Fruit fly (Drosophila melanogaster): Measurements from ENCODE around the gene Myo28B1.

The Myo28B1 gene

DNA sequence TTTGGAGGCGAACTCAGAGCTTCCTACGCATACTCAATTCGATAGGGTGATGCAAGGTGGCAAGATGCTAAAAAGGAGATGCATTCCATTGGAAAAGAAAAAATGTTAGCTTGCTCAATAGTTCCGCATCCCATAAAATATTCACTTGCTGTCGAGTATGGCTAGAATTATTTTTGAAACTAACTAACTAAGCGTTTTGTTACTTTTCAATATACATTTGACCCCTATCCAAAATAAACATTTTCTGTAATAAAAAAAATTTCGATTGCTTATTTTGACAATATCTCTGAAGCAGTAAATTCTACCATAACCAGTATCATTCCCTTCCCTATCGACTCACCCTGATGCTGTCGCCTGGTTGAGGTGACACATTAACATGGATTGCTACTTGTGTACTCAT is 37.7 kb downstream of the Myo28B1 start (continued):
- TF ChIP-seq CG6276 (GFP tag; optimal IDR thresholded peaks at IDR 0.05), result peak; percentile 34
- peak; percentile 74 for TF ChIP-seq dsx (GFP tag; optimal IDR thresholded peaks at IDR 0.05; ENCODE audit: poor library complexity, severe bottlenecking)
- TF ChIP-seq Sox102F (GFP tag; optimal IDR thresholded peaks at IDR 0.05), result peak; percentile 86
- TF ChIP-seq CG7368 (GFP tag; optimal IDR thresholded peaks at IDR 0.05), result peak; percentile 73
- TF ChIP-seq fkh (GFP tag; optimal IDR thresholded peaks at IDR 0.05), result no peak
- TF ChIP-seq Lpt (GFP tag; optimal IDR thresholded peaks at IDR 0.05), result peak; percentile 50
- peak; percentile 84 for TF ChIP-seq CG3032 (tag; optimal IDR thresholded peaks at IDR 0.05)
- TF ChIP-seq vri (GFP tag; optimal IDR thresholded peaks at IDR 0.05), result peak; percentile 75
- peak; percentile 80 for TF ChIP-seq achi (GFP tag; optimal IDR thresholded peaks at IDR 0.05)
- TF ChIP-seq cyc (GFP tag; optimal IDR thresholded peaks at IDR 0.05), result peak; percentile 63
- peak; percentile 77 for TF ChIP-seq CG32006 (GFP tag; optimal IDR thresholded peaks at IDR 0.05)
- peak; percentile 60; the same call in 2 of the 3 replicates for TF ChIP-seq CG6163 (GFP tag; IDR thresholded peaks at IDR 0.05)
- TF ChIP-seq fd85E (GFP tag; optimal IDR thresholded peaks at IDR 0.05), result peak; percentile 24
- peak; percentile 31 for TF ChIP-seq Blimp-1 (GFP tag; optimal IDR thresholded peaks at IDR 0.05)
- peak; percentile 80 for TF ChIP-seq fd59A (GFP tag; optimal IDR thresholded peaks at IDR 0.05)
- TF ChIP-seq CG11762 (GFP tag; optimal IDR thresholded peaks at IDR 0.05; ENCODE audit: insufficient read depth), result peak; percentile 76

DNA sequence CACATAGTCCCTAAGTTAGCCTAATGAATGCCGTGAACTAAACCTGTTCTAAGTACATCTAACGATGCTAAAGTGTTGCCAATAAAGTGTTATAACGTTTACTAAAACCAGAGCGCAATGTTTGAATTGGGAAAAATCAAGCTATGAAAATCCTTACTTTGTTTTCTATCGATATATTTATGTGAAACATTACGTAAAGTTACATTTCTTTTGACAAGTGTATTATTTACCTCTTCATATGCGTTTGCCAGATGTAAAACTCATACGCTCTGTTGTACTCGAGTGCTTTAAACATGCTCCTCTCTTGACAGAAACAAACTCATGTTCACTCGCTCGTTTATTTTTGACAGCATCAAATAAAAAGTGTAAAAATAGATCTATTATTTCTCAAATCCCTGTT is 44.7 kb downstream of the Myo28B1 start, which contains the start of gene Ntl:
Gene Ntl (plus strand): TSS at position 301 of the 400 bp plus-strand sequence.
- TF ChIP-seq CG10669 (GFP tag; optimal IDR thresholded peaks at IDR 0.05) (no peak), esn (GFP tag; optimal IDR thresholded peaks at IDR 0.05) (no peak), CG32006 (GFP tag; optimal IDR thresholded peaks at IDR 0.05) (no peak), CG16779 (tag; optimal IDR thresholded peaks at IDR 0.05) (no peak), ss (GFP tag; optimal IDR thresholded peaks at IDR 0.05) (no peak), fkh (GFP tag; optimal IDR thresholded peaks at IDR 0.05) (no peak), CG6792 (GFP tag; optimal IDR thresholded peaks at IDR 0.05) (no peak), CG8119 (GFP tag; IDR thresholded peaks at IDR 0.05) (no peak)

DNA sequence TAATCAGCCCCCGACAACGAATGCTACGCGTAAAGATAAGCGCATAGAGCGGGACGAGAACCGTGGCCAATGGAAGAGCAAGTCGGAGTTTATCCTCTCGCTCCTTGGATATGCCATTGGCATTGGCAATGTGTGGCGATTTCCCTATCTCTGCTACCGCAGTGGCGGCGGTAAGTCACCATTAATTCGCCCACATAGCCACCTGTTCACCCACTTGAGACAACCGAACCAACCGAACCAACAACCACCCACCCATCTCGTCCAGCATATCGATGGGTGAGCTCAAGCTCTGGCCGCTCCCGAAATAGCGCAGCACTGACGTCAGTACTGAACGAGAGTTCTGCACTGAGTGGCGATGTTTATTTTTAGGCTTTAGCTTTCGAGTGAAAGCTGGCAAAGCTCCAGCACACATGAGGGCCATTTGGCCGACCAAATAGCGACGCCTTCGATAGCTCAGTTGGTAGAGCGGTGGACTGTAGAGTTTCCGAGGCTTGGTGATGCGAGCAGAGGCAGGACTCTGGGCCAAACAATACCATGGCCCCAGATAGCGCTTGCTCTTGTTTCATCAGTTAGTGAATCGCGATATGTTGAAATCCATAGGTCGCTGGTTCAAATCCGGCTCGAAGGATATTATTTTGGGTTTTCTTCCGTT is 45.3 kb downstream of the Myo28B1 start:
- no peak for TF ChIP-seq CG11294 (GFP tag; IDR thresholded peaks at IDR 0.05)
- TF ChIP-seq svp (GFP tag), result peak; percentile 63
- no peak for TF ChIP-seq Blimp-1 (GFP tag; optimal IDR thresholded peaks at IDR 0.05)
- no peak for TF ChIP-seq CG34406 (GFP tag; optimal IDR thresholded peaks at IDR 0.05)

DNA sequence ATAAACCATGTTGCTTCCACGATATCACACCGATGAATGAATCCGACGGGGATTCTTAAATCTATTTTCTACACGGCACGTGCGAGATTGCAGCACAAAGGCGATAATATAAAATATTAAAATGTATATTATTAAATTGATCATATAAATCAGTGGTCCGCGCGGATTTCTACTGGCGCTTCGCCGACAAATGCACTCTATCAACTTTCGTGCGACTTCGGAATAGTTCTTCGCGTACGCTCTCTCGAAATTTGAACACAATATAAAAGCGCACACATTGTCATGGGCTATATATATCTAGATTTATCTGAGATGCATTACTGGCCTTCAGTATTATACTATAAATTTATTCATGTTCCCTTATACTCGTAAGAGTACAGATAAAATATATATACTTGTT is 50.7 kb downstream of the Myo28B1 start, which contains the start of gene CG33296:
Gene CG33296 (minus strand): TSS at position 101 of the 400 bp plus-strand sequence.
- no peak for TF ChIP-seq CG4318 (GFP tag; optimal IDR thresholded peaks at IDR 0.05)
- TF ChIP-seq fd85E (GFP tag; optimal IDR thresholded peaks at IDR 0.05), result no peak
- TF ChIP-seq CG10669 (GFP tag; optimal IDR thresholded peaks at IDR 0.05), result no peak
- no peak for TF ChIP-seq CG6854 (GFP tag; optimal IDR thresholded peaks at IDR 0.05)
- TF ChIP-seq Eip93F (GFP tag; optimal IDR thresholded peaks at IDR 0.05), result no peak
- TF ChIP-seq CG6808 (GFP tag; optimal IDR thresholded peaks at IDR 0.05), result no peak
- no peak for TF ChIP-seq eg (GFP tag; IDR thresholded peaks at IDR 0.05)
- TF ChIP-seq dsx (GFP tag; optimal IDR thresholded peaks at IDR 0.05; ENCODE audit: poor library complexity, severe bottlenecking), result no peak
- no peak for TF ChIP-seq Lpt (GFP tag; optimal IDR thresholded peaks at IDR 0.05)
- TF ChIP-seq CG11762 (GFP tag; optimal IDR thresholded peaks at IDR 0.05; ENCODE audit: insufficient read depth), result no peak
- TF ChIP-seq CG9139 (GFP tag; optimal IDR thresholded peaks at IDR 0.05), result no peak
- TF ChIP-seq Sox15 (GFP tag; optimal IDR thresholded peaks at IDR 0.05), result no peak
- TF ChIP-seq topi (GFP tag; optimal IDR thresholded peaks at IDR 0.05), result no peak
- TF ChIP-seq svp (GFP tag), result no peak
- no peak for TF ChIP-seq spab (GFP tag; optimal IDR thresholded peaks at IDR 0.05)

All from whole organism, prepupa.